Worm (Caenorhabditis elegans): ENCODE measurements around the gene F28E10.1.

The F28E10.1 gene

ce11 chrIV:4548253-4548652 lies 20.4 kb upstream of the F28E10.1 start, which contains the start of gene ZK185.1:
ZK185.1 (plus strand) TSS chrIV:4548553.
- TF ChIP-seq lin-14 (GFP tag; optimal IDR thresholded peaks at IDR 0.05) (no peak), nhr-11 (tag; optimal IDR thresholded peaks at IDR 0.05) (no peak), efl-1 (optimal IDR thresholded peaks at IDR 0.05) (no peak), efl-1 (GFP tag; optimal IDR thresholded peaks at IDR 0.05 in 1 of 2) (peak in 1 of 2 experiments; percentile 58), ceh-8 (GFP tag; optimal IDR thresholded peaks at IDR 0.05) (no peak), nhr-76 (tag; optimal IDR thresholded peaks at IDR 0.05) (no peak), tbx-2 (tag; optimal IDR thresholded peaks at IDR 0.05) (no peak), aly-2 (tag; optimal IDR thresholded peaks at IDR 0.05) (no peak)

DNA sequence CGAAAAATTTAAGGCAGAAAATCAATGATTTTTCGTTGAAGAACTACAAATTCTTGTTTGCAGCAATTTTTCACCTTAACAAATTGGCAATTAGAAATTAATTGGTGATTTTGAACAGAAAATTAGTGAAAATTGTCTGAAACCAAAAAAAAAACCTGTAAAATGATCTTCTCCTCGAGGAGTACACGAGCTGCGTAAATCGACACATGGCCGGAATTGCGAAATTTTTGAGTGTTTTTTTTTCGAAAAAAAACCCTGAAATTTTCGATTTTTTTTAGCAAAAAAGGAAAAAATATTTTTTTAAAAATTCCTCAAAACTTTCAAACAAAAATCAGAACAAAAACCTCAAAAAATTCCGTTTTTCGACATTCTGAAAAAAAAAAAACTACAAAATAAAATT lies 17.1 kb upstream of the F28E10.1 start:
- no peak for TF ChIP-seq fos-1 (tag; optimal IDR thresholded peaks at IDR 0.05)
- TF ChIP-seq nhr-85 (tag) = no peak
- TF ChIP-seq fkh-8 (tag; optimal IDR thresholded peaks at IDR 0.05) = no peak

- TF ChIP-seq tbx-2 (tag; optimal IDR thresholded peaks at IDR 0.05) (no peak), hlh-4 (tag; optimal IDR thresholded peaks at IDR 0.05) (no peak), blmp-1 (tag; optimal IDR thresholded peaks at IDR 0.05) (no peak), fkh-8 (tag; optimal IDR thresholded peaks at IDR 0.05) (no peak), ama-1 (optimal IDR thresholded peaks at IDR 0.05) (no peak), elt-2 (tag; optimal IDR thresholded peaks at IDR 0.05) (peak; percentile 1), ztf-11 (tag; optimal IDR thresholded peaks at IDR 0.05) (no peak), alr-1 (tag; optimal IDR thresholded peaks at IDR 0.05; ENCODE audit: borderline replicate concordance) (no peak), efl-3 (GFP tag; optimal IDR thresholded peaks at IDR 0.05) (no peak), lin-15B (tag; optimal IDR thresholded peaks at IDR 0.05) (no peak), efl-1 (optimal IDR thresholded peaks at IDR 0.05) (no peak), efl-1 (GFP tag; optimal IDR thresholded peaks at IDR 0.05 in 1 of 2) (peak in 1 of 2 experiments; percentile 40), dsc-1 (tag; optimal IDR thresholded peaks at IDR 0.05) (no peak), mab-9 (GFP tag; IDR thresholded peaks at IDR 0.05) (no peak), ces-1 (GFP tag; optimal IDR thresholded peaks at IDR 0.05) (no peak), lin-35 (GFP tag; optimal IDR thresholded peaks at IDR 0.05) (peak in 1 of 2 experiments; percentile 58), unc-130 (tag; optimal IDR thresholded peaks at IDR 0.05) (peak; percentile 9), swsn-7 (tag; optimal IDR thresholded peaks at IDR 0.05) (no peak), lir-3 (tag; optimal IDR thresholded peaks at IDR 0.05; ENCODE audit: poor library complexity) (no peak), pag-3 (tag; optimal IDR thresholded peaks at IDR 0.05; ENCODE audit: borderline replicate concordance, insufficient read depth) (no peak), nhr-85 (tag) (peak; percentile 51), mep-1 (tag; optimal IDR thresholded peaks at IDR 0.05) (no peak), nhr-71 (tag; optimal IDR thresholded peaks at IDR 0.05) (no peak)
These were observed 11.5 kb upstream of the F28E10.1 start for ce11 chrIV:4557130-4557529.

DNA sequence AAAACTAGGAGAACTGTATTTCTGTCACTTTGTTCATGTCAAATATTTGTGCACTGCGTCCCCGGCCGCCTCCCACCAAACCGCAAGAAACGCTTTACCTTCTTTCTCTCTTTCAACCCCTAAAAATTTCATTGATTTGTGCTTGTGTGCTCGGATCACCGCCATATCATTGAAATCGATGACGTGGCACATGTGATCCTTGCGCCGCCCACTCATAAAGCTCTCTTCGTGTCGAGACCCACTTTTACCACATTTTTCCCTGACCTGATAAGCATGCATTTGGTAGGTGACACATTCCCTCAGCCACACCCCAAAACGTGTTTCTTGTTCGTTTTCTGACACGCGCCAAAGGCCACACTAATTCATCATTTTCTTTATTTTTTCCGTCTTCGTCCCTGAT lies 10.9 kb upstream of the F28E10.1 start:
- TF ChIP-seq unc-130 (tag; optimal IDR thresholded peaks at IDR 0.05) (no peak), snpc-4 (tag; optimal IDR thresholded peaks at IDR 0.05) (no peak), grh-1 (GFP tag; IDR thresholded peaks at IDR 0.05) (no peak), ama-1 (optimal IDR thresholded peaks at IDR 0.05) (no peak), zip-4 (GFP tag; optimal IDR thresholded peaks at IDR 0.05) (no peak), lin-35 (GFP tag; optimal IDR thresholded peaks at IDR 0.05) (peak in 1 of 2 experiments; percentile 12), ceh-88 (GFP tag; IDR thresholded peaks at IDR 0.05) (no peak), nhr-85 (tag) (peak; percentile 58), egl-13 (tag; optimal IDR thresholded peaks at IDR 0.05) (no peak), lir-3 (tag; optimal IDR thresholded peaks at IDR 0.05; ENCODE audit: poor library complexity) (no peak), nhr-77 (tag; optimal IDR thresholded peaks at IDR 0.05) (peak; percentile 9), efl-1 (optimal IDR thresholded peaks at IDR 0.05) (no peak), efl-1 (GFP tag; optimal IDR thresholded peaks at IDR 0.05 in 1 of 2) (peak in 1 of 2 experiments; percentile 90), blmp-1 (tag; optimal IDR thresholded peaks at IDR 0.05) (peak; percentile 51), nhr-19 (GFP tag; conservative IDR thresholded peaks at IDR 0.05) (no peak), aha-1 (tag; optimal IDR thresholded peaks at IDR 0.05) (no peak), lin-14 (GFP tag; optimal IDR thresholded peaks at IDR 0.05) (peak; percentile 27), tbx-2 (tag; optimal IDR thresholded peaks at IDR 0.05) (no peak), unc-30 (tag; optimal IDR thresholded peaks at IDR 0.05) (no peak)

All from whole organism, L1 larva.